Fruit fly (Drosophila melanogaster): ENCODE measurements around the gene RNaseX25.

RNaseX25 gene

dm6 chr3L:7978777-7979649, 8.6 kb downstream of the RNaseX25 start, which contains the start of gene nmo (continued):
- TF ChIP-seq CG10959 (GFP tag; IDR thresholded peaks at IDR 0.05), result no peak
- peak in 1 of 2 experiments; percentile 56 for TF ChIP-seq Hr78 (GFP tag; optimal IDR thresholded peaks at IDR 0.05)
- no peak for TF ChIP-seq CG18476 (GFP tag; optimal IDR thresholded peaks at IDR 0.05)
- peak; percentile 24 for TF ChIP-seq Lhr (GFP tag; optimal IDR thresholded peaks at IDR 0.05)
- peak; percentile 11 for TF ChIP-seq salm (tag; optimal IDR thresholded peaks at IDR 0.05)
- TF ChIP-seq Dad (GFP tag; optimal IDR thresholded peaks at IDR 0.05), result peak; percentile 61
- TF ChIP-seq Stat92E (GFP tag; optimal IDR thresholded peaks at IDR 0.05), result peak in 1 of 3 experiments; percentile 82
- peak; percentile 92 for TF ChIP-seq Med (GFP tag)
- no peak for TF ChIP-seq pum (GFP tag; optimal IDR thresholded peaks at IDR 0.05)
- TF ChIP-seq Gsc (GFP tag; IDR thresholded peaks at IDR 0.05), result no peak
- peak; percentile 5 for TF ChIP-seq Antp (GFP tag; optimal IDR thresholded peaks at IDR 0.05)
- peak; percentile 19 for TF ChIP-seq pfk (GFP tag; optimal IDR thresholded peaks at IDR 0.05)
- no peak for TF ChIP-seq ap (GFP tag; IDR thresholded peaks at IDR 0.05)
- peak; percentile 34 for TF ChIP-seq CG9727 (GFP tag; optimal IDR thresholded peaks at IDR 0.05)
- TF ChIP-seq Oli (tag; optimal IDR thresholded peaks at IDR 0.05), result peak; percentile 9
- TF ChIP-seq CG3995 (GFP tag; optimal IDR thresholded peaks at IDR 0.05), result peak; percentile 57
- TF ChIP-seq shn (GFP tag; optimal IDR thresholded peaks at IDR 0.05), result no peak
- no peak for TF ChIP-seq so (GFP tag; IDR thresholded peaks at IDR 0.05)
- TF ChIP-seq CG7928 (GFP tag; optimal IDR thresholded peaks at IDR 0.05), result no peak
- TF ChIP-seq CG16863 (GFP tag; optimal IDR thresholded peaks at IDR 0.05), result no peak
- peak; percentile 26 for TF ChIP-seq caup (GFP tag; optimal IDR thresholded peaks at IDR 0.05; ENCODE audit: severe bottlenecking)
- peak; percentile 67 for TF ChIP-seq gro (GFP tag; optimal IDR thresholded peaks at IDR 0.05)
- no peak for TF ChIP-seq CG12769 (tag; optimal IDR thresholded peaks at IDR 0.05)
- TF ChIP-seq CG17186 (GFP tag; optimal IDR thresholded peaks at IDR 0.05), result peak; percentile 43
- TF ChIP-seq nmo (GFP tag; optimal IDR thresholded peaks at IDR 0.05), result peak; percentile 93
- TF ChIP-seq CG17359 (tag; optimal IDR thresholded peaks at IDR 0.05), result peak; percentile 73
- no peak for TF ChIP-seq CG7987 (GFP tag; optimal IDR thresholded peaks at IDR 0.05)
- peak; percentile 43 for TF ChIP-seq CG13894 (tag; optimal IDR thresholded peaks at IDR 0.05)
- TF ChIP-seq CG33557 (GFP tag; optimal IDR thresholded peaks at IDR 0.05), result no peak
- TF ChIP-seq her (GFP tag; optimal IDR thresholded peaks at IDR 0.05), result no peak
- TF ChIP-seq tna (GFP tag; IDR thresholded peaks at IDR 0.05; ENCODE audit: partially characterized antibody), result no peak
- TF ChIP-seq tin (GFP tag; optimal IDR thresholded peaks at IDR 0.05), result peak; percentile 34
- TF ChIP-seq Oaz (GFP tag; IDR thresholded peaks at IDR 0.05), result no peak
- TF ChIP-seq eyg (GFP tag; optimal IDR thresholded peaks at IDR 0.05), result no peak
- TF ChIP-seq phol (tag; optimal IDR thresholded peaks at IDR 0.05), result peak; percentile 76
- TF ChIP-seq odd (GFP tag; optimal IDR thresholded peaks at IDR 0.05), result peak; percentile 12
- TF ChIP-seq Max (GFP tag; optimal IDR thresholded peaks at IDR 0.05), result peak; percentile 5
- peak; percentile 99 for TF ChIP-seq cwo (GFP tag; optimal IDR thresholded peaks at IDR 0.05)
- peak; percentile 31 for TF ChIP-seq CG6683 (GFP tag; optimal IDR thresholded peaks at IDR 0.05)
- peak; percentile 81 for TF ChIP-seq CG10267 (tag; optimal IDR thresholded peaks at IDR 0.05)
- TF ChIP-seq CG1832 (GFP tag; optimal IDR thresholded peaks at IDR 0.05), result peak; percentile 41
- TF ChIP-seq cato (GFP tag; optimal IDR thresholded peaks at IDR 0.05; ENCODE audit: borderline replicate concordance), result no peak
- no peak for TF ChIP-seq CG15696 (tag; optimal IDR thresholded peaks at IDR 0.05)
- TF ChIP-seq ftz-f1 (GFP tag; optimal IDR thresholded peaks at IDR 0.05), result peak; percentile 86
- no peak for TF ChIP-seq tgo (GFP tag; IDR thresholded peaks at IDR 0.05)
- peak; percentile 10 for TF ChIP-seq CG18262 (tag; optimal IDR thresholded peaks at IDR 0.05)
- peak; percentile 54 for TF ChIP-seq nom (GFP tag; optimal IDR thresholded peaks at IDR 0.05)

All from whole organism, embryonic.